Fruit fly (Drosophila melanogaster) whole organism, prepupa: Measurements from ENCODE around the gene mRpL10.
A peak's percentile ranks its signal among the peaks of the same experiment; 100 is the strongest.

ENCODE experiments used
- Blimp-1 ChIP-seq: fragments of 200-800 bp; sonication (Bioruptor generic); optimal IDR thresholded peaks from 3 replicates; lab custom pipeline; 2017; ENCODE audit warnings: missing biosample characterization, missing genetic modification characterization, mild to moderate bottlenecking, moderate library complexity, missing genetic modification reagents
- CG10669 ChIP-seq: fragments of 200-800 bp; sonication (Bioruptor generic); optimal IDR thresholded peaks from 3 replicates; lab custom pipeline; 2018; ENCODE audit warnings: missing biosample characterization, mild to moderate bottlenecking, missing genetic modification characterization, moderate library complexity
- CG11294 ChIP-seq: fragments of 200-800 bp; sonication (Bioruptor generic); IDR thresholded peaks from 2 replicates; pipeline ENCODE4 v1.3.6; 2022; ENCODE audit warnings: missing biosample characterization, missing genetic modification characterization
- CG11762 ChIP-seq: fragments of 200-800 bp; sonication (Bioruptor generic); optimal IDR thresholded peaks from 3 replicates; lab custom pipeline; 2016; ENCODE audit warnings: missing biosample characterization, missing genetic modification characterization; ENCODE audit not compliant: insufficient read depth
- CG15336 ChIP-seq: fragments of 200-800 bp; sonication (Bioruptor generic); IDR thresholded peaks from 2 replicates; pipeline ENCODE4 v1.3.6; 2022; ENCODE audit warnings: missing biosample characterization, missing genetic modification characterization
- CG1621 ChIP-seq: fragments of 200-800 bp; sonication (Bioruptor generic); optimal IDR thresholded peaks from 3 replicates; lab custom pipeline; 2018; ENCODE audit warnings: missing biosample characterization, mild to moderate bottlenecking, missing genetic modification characterization
- CG3032 ChIP-seq: fragments of 200-800 bp; optimal IDR thresholded peaks from 2 replicates; lab custom pipeline; 2019; ENCODE audit warnings: missing biosample characterization, mild to moderate bottlenecking, missing genetic modification characterization, moderate library complexity
- CG34406 ChIP-seq: fragments of 200-800 bp; sonication (Bioruptor generic); optimal IDR thresholded peaks from 3 replicates; lab custom pipeline; 2016; ENCODE audit warnings: missing biosample characterization, missing genetic modification characterization
- CG3919 ChIP-seq: fragments of 200-800 bp; sonication (Bioruptor generic); optimal IDR thresholded peaks from 3 replicates; lab custom pipeline; 2016; ENCODE audit warnings: missing biosample characterization, missing genetic modification characterization
- CG4318 ChIP-seq: fragments of 200-800 bp; sonication (Bioruptor generic); optimal IDR thresholded peaks from 3 replicates; lab custom pipeline; 2017; ENCODE audit warnings: missing biosample characterization, mild to moderate bottlenecking, missing genetic modification characterization
- CG6163 ChIP-seq: fragments of 200-800 bp; sonication (Bioruptor generic); IDR thresholded peaks from 3 replicates; pipeline ENCODE4 v1.3.6; 2022; ENCODE audit warnings: missing biosample characterization, missing genetic modification characterization
- CG6792 ChIP-seq: fragments of 200-800 bp; sonication (Bioruptor generic); optimal IDR thresholded peaks from 3 replicates; lab custom pipeline; 2016; ENCODE audit warnings: missing biosample characterization, missing genetic modification characterization
- CG6854 ChIP-seq: fragments of 200-800 bp; sonication (Bioruptor generic); optimal IDR thresholded peaks from 2 replicates; lab custom pipeline; 2017; ENCODE audit warnings: missing biosample characterization, mild to moderate bottlenecking, missing genetic modification characterization
- CG7368 ChIP-seq: fragments of 200-800 bp; sonication (Bioruptor generic); optimal IDR thresholded peaks from 3 replicates; lab custom pipeline; 2016; ENCODE audit warnings: missing biosample characterization, missing genetic modification characterization
- CG8119 ChIP-seq: fragments of 200-800 bp; sonication (Bioruptor generic); IDR thresholded peaks from 3 replicates; pipeline ENCODE4 v1.3.6; 2022; ENCODE audit warnings: missing biosample characterization, missing genetic modification characterization
- CG8319 ChIP-seq: fragments of 200-800 bp; sonication (Bioruptor generic); optimal IDR thresholded peaks from 3 replicates; lab custom pipeline; 2016; ENCODE audit warnings: missing biosample characterization, missing genetic modification characterization
- Eip75B ChIP-seq: fragments of 200-800 bp; sonication (Bioruptor generic); optimal IDR thresholded peaks from 3 replicates; lab custom pipeline; 2016; ENCODE audit warnings: missing biosample characterization, missing genetic modification characterization
- Eip78C ChIP-seq: fragments of 200-800 bp; sonication (Bioruptor generic); peaks from one replicate; lab custom pipeline; 2016; ENCODE audit warnings: missing biosample characterization, missing genetic modification characterization
- Ets96B ChIP-seq: fragments of 200-800 bp; optimal IDR thresholded peaks from 2 replicates; lab custom pipeline; 2019; ENCODE audit warnings: missing biosample characterization, mild to moderate bottlenecking, missing genetic modification characterization, moderate library complexity
- Hr39 ChIP-seq: fragments of 200-800 bp; sonication (Bioruptor generic); optimal IDR thresholded peaks from 2 replicates; lab custom pipeline; 2016; ENCODE audit warnings: missing biosample characterization, missing genetic modification characterization
- Hr4 ChIP-seq: fragments of 200-800 bp; sonication (Bioruptor generic); optimal IDR thresholded peaks from 3 replicates; lab custom pipeline; 2016; ENCODE audit warnings: missing biosample characterization, missing genetic modification characterization
- Lpt ChIP-seq: fragments of 200-800 bp; sonication (Bioruptor generic); optimal IDR thresholded peaks from 3 replicates; lab custom pipeline; 2016; ENCODE audit warnings: missing biosample characterization, missing genetic modification characterization
- Sox102F ChIP-seq: fragments of 200-800 bp; sonication (Bioruptor generic); optimal IDR thresholded peaks from 2 replicates; lab custom pipeline; 2016; ENCODE audit warnings: missing biosample characterization, mild to moderate bottlenecking, missing genetic modification characterization
- Sox15 ChIP-seq: fragments of 200-800 bp; sonication (Bioruptor generic); optimal IDR thresholded peaks from 3 replicates; lab custom pipeline; 2016; ENCODE audit warnings: missing biosample characterization, missing genetic modification characterization
- achi ChIP-seq: fragments of 200-800 bp; sonication (Bioruptor generic); optimal IDR thresholded peaks from 3 replicates; lab custom pipeline; 2016; ENCODE audit warnings: missing biosample characterization, missing genetic modification characterization
- dsx ChIP-seq: fragments of 200-800 bp; optimal IDR thresholded peaks from 3 replicates; lab custom pipeline; 2019; ENCODE audit warnings: missing biosample characterization, mild to moderate bottlenecking, missing genetic modification characterization, moderate library complexity; ENCODE audit not compliant: poor library complexity, severe bottlenecking
- fd85E ChIP-seq: fragments of 200-800 bp; sonication (Bioruptor generic); optimal IDR thresholded peaks from 3 replicates; lab custom pipeline; 2016; ENCODE audit warnings: missing biosample characterization, missing genetic modification characterization
- fkh ChIP-seq: fragments of 200-800 bp; sonication (Bioruptor generic); optimal IDR thresholded peaks from 3 replicates; lab custom pipeline; 2017; ENCODE audit warnings: missing biosample characterization, mild to moderate bottlenecking, missing genetic modification characterization, moderate library complexity
- pdm3 ChIP-seq: fragments of 200-800 bp; sonication (Bioruptor generic); optimal IDR thresholded peaks from 3 replicates; lab custom pipeline; 2016; ENCODE audit warnings: missing biosample characterization, missing genetic modification characterization
- svp ChIP-seq: fragments of 200-800 bp; sonication (Bioruptor generic); peaks from one replicate; lab custom pipeline; 2016; ENCODE audit warnings: missing biosample characterization, missing genetic modification characterization
- topi ChIP-seq: fragments of 200-800 bp; sonication (Bioruptor generic); optimal IDR thresholded peaks from 3 replicates; lab custom pipeline; 2016; ENCODE audit warnings: missing biosample characterization, missing genetic modification characterization
- vri ChIP-seq: fragments of 200-800 bp; sonication (Bioruptor generic); optimal IDR thresholded peaks from 3 replicates; lab custom pipeline; 2016; ENCODE audit warnings: missing biosample characterization, mild to moderate bottlenecking, missing genetic modification characterization

The mRpL10 gene

dm6 chr2L:171499-172250 is 31.9 kb upstream of the mRpL10 start (continued):
- peak; percentile 77 for TF ChIP-seq Lpt
- no peak for TF ChIP-seq Blimp-1 (GFP tag; lab: Kevin White, UChicago)
- no peak for TF ChIP-seq CG6163 (GFP tag; lab: Robert Waterston, UW)
- TF ChIP-seq Sox102F (GFP tag; lab: Kevin White, UChicago) = no peak
- peak; percentile 86 for TF ChIP-seq CG15336 (GFP tag; lab: Robert Waterston, UW)
- no peak for TF ChIP-seq CG3032
- peak; percentile 50 for TF ChIP-seq CG34406 (GFP tag; lab: Kevin White, UChicago)
- peak; percentile 32 for TF ChIP-seq vri (GFP tag; lab: Kevin White, UChicago)
- TF ChIP-seq CG8119 = peak; percentile 85; the same call in 2 of the 3 replicates
- TF ChIP-seq Eip78C (GFP tag; lab: Kevin White, UChicago) = peak; percentile 84
- TF ChIP-seq CG4318 (GFP tag; lab: Kevin White, UChicago) = peak; percentile 73
- no peak for TF ChIP-seq svp (GFP tag; lab: Kevin White, UChicago)
- peak; percentile 37 for TF ChIP-seq Sox15
- TF ChIP-seq Eip75B (GFP tag; lab: Kevin White, UChicago) = peak; percentile 61
- TF ChIP-seq Hr39 (GFP tag; lab: Kevin White, UChicago) = peak; percentile 46
- TF ChIP-seq CG11294 (GFP tag; lab: Robert Waterston, UW) = no peak
- peak; percentile 27 for TF ChIP-seq CG1621 (tag; lab: Kevin White, UChicago)
- TF ChIP-seq topi (GFP tag; lab: Kevin White, UChicago) = peak; percentile 13
- peak; percentile 65 for TF ChIP-seq CG3919 (GFP tag; lab: Kevin White, UChicago)
- TF ChIP-seq Hr4 (GFP tag; lab: Kevin White, UChicago) = peak; percentile 44
- TF ChIP-seq, all 60 proteins: peak for 44

DNA sequence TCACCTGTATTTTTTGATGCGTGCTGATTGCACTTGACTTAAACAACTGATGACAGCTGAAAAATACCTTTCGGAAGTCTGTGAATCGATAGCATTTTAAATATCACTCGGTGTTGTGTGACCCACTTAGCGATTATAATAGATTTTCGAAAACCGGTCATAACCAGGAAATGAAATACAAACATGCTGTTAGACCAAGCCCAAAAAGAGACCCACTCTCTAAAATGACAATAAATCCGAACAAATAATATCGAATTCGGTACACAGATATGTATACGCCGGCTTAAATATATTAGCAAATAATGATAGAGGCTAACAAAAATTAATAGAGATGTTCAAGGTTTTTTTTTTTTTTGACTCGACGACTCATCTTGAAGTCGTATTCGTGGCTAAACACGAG is 27.9 kb upstream of the mRpL10 start:
- TF ChIP-seq fkh (peak; percentile 49), achi (GFP tag; lab: Kevin White, UChicago) (no peak)

dm6 chr2L:179119-179518 is 24.5 kb upstream of the mRpL10 start:
- no peak for TF ChIP-seq CG6792 (GFP tag; lab: Kevin White, UChicago)
- no peak for TF ChIP-seq CG6854 (GFP tag; lab: Kevin White, UChicago)
- no peak for TF ChIP-seq fd85E (GFP tag; lab: Kevin White, UChicago)
- TF ChIP-seq dsx (GFP tag; lab: Kevin White, UChicago) = no peak
- no peak for TF ChIP-seq Ets96B
- no peak for TF ChIP-seq CG4318 (GFP tag; lab: Kevin White, UChicago)
- TF ChIP-seq CG10669 (GFP tag; lab: Kevin White, UChicago) = no peak
- TF ChIP-seq CG11294 (GFP tag; lab: Robert Waterston, UW) = no peak
- TF ChIP-seq Lpt = no peak
- no peak for TF ChIP-seq CG8319
- TF ChIP-seq achi (GFP tag; lab: Kevin White, UChicago) = no peak
- no peak for TF ChIP-seq pdm3 (GFP tag; lab: Kevin White, UChicago)
- TF ChIP-seq, all 60 proteins: peak for 0

DNA sequence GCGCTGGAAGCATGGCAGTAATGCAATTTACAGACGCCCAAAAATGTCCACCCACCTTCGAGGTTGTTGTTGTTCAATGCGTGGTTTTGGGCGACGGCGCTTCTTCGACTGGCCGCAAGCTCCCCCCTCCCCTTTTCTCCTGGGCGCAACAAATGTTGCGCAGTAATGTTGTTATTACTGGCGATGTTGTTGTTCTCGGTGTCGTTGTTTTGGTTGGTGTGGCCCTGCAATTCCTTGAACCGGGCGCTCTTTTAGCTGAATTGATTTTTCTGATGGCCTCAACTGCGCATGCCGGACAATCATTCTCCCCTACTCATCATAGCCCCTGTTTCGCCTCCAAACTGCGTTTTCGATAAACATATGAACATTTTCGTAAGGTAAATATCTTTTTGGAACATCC is 22.6 kb upstream of the mRpL10 start:
- TF ChIP-seq svp (GFP tag; lab: Kevin White, UChicago) = no peak
- no peak for TF ChIP-seq CG7368 (GFP tag; lab: Kevin White, UChicago)
- no peak for TF ChIP-seq pdm3 (GFP tag; lab: Kevin White, UChicago)
- TF ChIP-seq Sox102F (GFP tag; lab: Kevin White, UChicago) = no peak
- TF ChIP-seq Blimp-1 (GFP tag; lab: Kevin White, UChicago) = no peak
- no peak for TF ChIP-seq vri (GFP tag; lab: Kevin White, UChicago)
- no peak for TF ChIP-seq fkh
- TF ChIP-seq CG11762 = no peak
- no peak for TF ChIP-seq CG6163 (GFP tag; lab: Robert Waterston, UW)
- TF ChIP-seq Ets96B = no peak
